Worm (Caenorhabditis elegans): ENCODE data around the gene C06E1.9.

The C06E1.9 gene

ce11 chrIII:8609683-8610082 is at the start of gene C06E1.9:
C06E1.9 (minus strand) TSS chrIII:8609783.
- TF ChIP-seq ceh-24 (tag; optimal IDR thresholded peaks at IDR 0.05) (no peak), ceh-2 (tag; optimal IDR thresholded peaks at IDR 0.05) (no peak), eyg-1 (tag; optimal IDR thresholded peaks at IDR 0.05) (no peak), lim-6 (tag; optimal IDR thresholded peaks at IDR 0.05) (no peak), ceh-9 (tag; optimal IDR thresholded peaks at IDR 0.05) (no peak), fkh-6 (tag; optimal IDR thresholded peaks at IDR 0.05) (no peak), ztf-16 (tag; optimal IDR thresholded peaks at IDR 0.05) (no peak), F13H6.1 (tag; optimal IDR thresholded peaks at IDR 0.05) (no peak), T23F11.4 (GFP tag; optimal IDR thresholded peaks at IDR 0.05) (no peak), pha-2 (tag; optimal IDR thresholded peaks at IDR 0.05) (no peak), pax-1 (tag; optimal IDR thresholded peaks at IDR 0.05) (no peak), gmeb-2 (tag; optimal IDR thresholded peaks at IDR 0.05) (no peak), elt-2 (tag; optimal IDR thresholded peaks at IDR 0.05) (no peak), syd-9 (tag; optimal IDR thresholded peaks at IDR 0.05) (no peak)

DNA sequence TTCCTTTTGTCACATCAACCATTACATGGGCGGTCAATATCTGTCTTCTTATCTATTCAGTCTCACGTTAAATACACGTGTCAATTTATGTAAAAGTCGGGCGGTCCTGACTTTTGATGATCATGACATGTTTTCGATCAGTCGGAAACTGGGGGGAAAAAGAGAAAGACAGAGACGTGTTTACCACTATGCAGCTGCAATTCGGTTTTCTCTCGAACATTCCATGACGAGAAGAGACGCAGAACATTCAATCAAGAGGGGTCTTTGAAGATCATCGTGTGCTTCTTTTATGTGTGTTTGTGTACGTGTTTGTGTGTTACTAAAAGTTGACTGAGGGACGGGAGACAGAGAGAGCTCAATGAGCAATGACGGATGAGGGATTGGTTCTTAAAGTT is 48.8 kb upstream of the C06E1.9 start:
- TF ChIP-seq sox-4 (tag; optimal IDR thresholded peaks at IDR 0.05): no peak
- TF ChIP-seq ztf-16 (tag; optimal IDR thresholded peaks at IDR 0.05): peak; percentile 10
- no peak for TF ChIP-seq C08G9.2 (tag; optimal IDR thresholded peaks at IDR 0.05)
- no peak for TF ChIP-seq pax-1 (tag; optimal IDR thresholded peaks at IDR 0.05)
- no peak for TF ChIP-seq pros-1 (tag; optimal IDR thresholded peaks at IDR 0.05)
- TF ChIP-seq eyg-1 (tag; optimal IDR thresholded peaks at IDR 0.05): no peak
- TF ChIP-seq hlh-8 (tag; optimal IDR thresholded peaks at IDR 0.05): peak; percentile 33
- TF ChIP-seq pat-9 (tag; optimal IDR thresholded peaks at IDR 0.05): no peak
- TF ChIP-seq gmeb-2 (tag; optimal IDR thresholded peaks at IDR 0.05): no peak
- TF ChIP-seq elt-4 (tag; optimal IDR thresholded peaks at IDR 0.05): no peak
- TF ChIP-seq K09A11.1 (tag; optimal IDR thresholded peaks at IDR 0.05; ENCODE audit: insufficient read depth): peak; percentile 20
- no peak for TF ChIP-seq hlh-13 (GFP tag; optimal IDR thresholded peaks at IDR 0.05)
- TF ChIP-seq sox-2 (GFP tag; IDR thresholded peaks at IDR 0.05): no peak
- TF ChIP-seq pag-3 (tag; optimal IDR thresholded peaks at IDR 0.05; ENCODE audit: borderline replicate concordance): no peak
- peak; percentile 78 for TF ChIP-seq tbx-2 (tag; optimal IDR thresholded peaks at IDR 0.05)
- no peak for TF ChIP-seq ceh-24 (tag; optimal IDR thresholded peaks at IDR 0.05)
- no peak for TF ChIP-seq ceh-2 (tag; optimal IDR thresholded peaks at IDR 0.05)
- no peak for TF ChIP-seq ama-1 (optimal IDR thresholded peaks at IDR 0.05)
- TF ChIP-seq nhr-232 (tag; optimal IDR thresholded peaks at IDR 0.05): no peak
- TF ChIP-seq pqm-1 (tag; optimal IDR thresholded peaks at IDR 0.05): peak; percentile 80
- TF ChIP-seq mec-3 (tag; optimal IDR thresholded peaks at IDR 0.05; ENCODE audit: borderline replicate concordance): no peak
- TF ChIP-seq nfya-1 (tag; optimal IDR thresholded peaks at IDR 0.05): peak; percentile 58
- TF ChIP-seq ceh-45 (GFP tag; IDR thresholded peaks at IDR 0.05): no peak
- TF ChIP-seq unc-86 (tag; optimal IDR thresholded peaks at IDR 0.05): no peak
- no peak for TF ChIP-seq nhr-11 (tag; optimal IDR thresholded peaks at IDR 0.05)
- no peak for TF ChIP-seq ceh-34 (tag; optimal IDR thresholded peaks at IDR 0.05)
- no peak for TF ChIP-seq ceh-9 (tag; optimal IDR thresholded peaks at IDR 0.05)
- TF ChIP-seq pha-2 (tag; optimal IDR thresholded peaks at IDR 0.05): no peak
- TF ChIP-seq ceh-48 (tag; optimal IDR thresholded peaks at IDR 0.05): no peak
- TF ChIP-seq F13H6.1 (tag; optimal IDR thresholded peaks at IDR 0.05): peak; percentile 72
- no peak for TF ChIP-seq ets-4 (tag; optimal IDR thresholded peaks at IDR 0.05)
- TF ChIP-seq fkh-10 (GFP tag; optimal IDR thresholded peaks at IDR 0.05): no peak
- no peak for TF ChIP-seq Y22D7AL.16 (tag; optimal IDR thresholded peaks at IDR 0.05)
- TF ChIP-seq hlh-30 (tag; optimal IDR thresholded peaks at IDR 0.05; ENCODE audit: insufficient read depth): peak; percentile 33
- no peak for TF ChIP-seq K02D7.2 (tag; optimal IDR thresholded peaks at IDR 0.05)
- no peak for TF ChIP-seq C38D4.7 (GFP tag; optimal IDR thresholded peaks at IDR 0.05)
- no peak for TF ChIP-seq ceh-30 (tag; optimal IDR thresholded peaks at IDR 0.05)
- TF ChIP-seq zip-5 (tag; optimal IDR thresholded peaks at IDR 0.05): no peak
- TF ChIP-seq syd-9 (tag; optimal IDR thresholded peaks at IDR 0.05): no peak
- TF ChIP-seq rnt-1 (tag; optimal IDR thresholded peaks at IDR 0.05): peak; percentile 71
- no peak for TF ChIP-seq lin-11 (tag; optimal IDR thresholded peaks at IDR 0.05)
- TF ChIP-seq unc-55 (GFP tag; optimal IDR thresholded peaks at IDR 0.05): peak; percentile 94
- TF ChIP-seq ceh-22 (tag; optimal IDR thresholded peaks at IDR 0.05): no peak
- TF ChIP-seq unc-42 (tag; optimal IDR thresholded peaks at IDR 0.05): no peak
- peak; percentile 96 for TF ChIP-seq ceh-18 (tag; optimal IDR thresholded peaks at IDR 0.05)
- TF ChIP-seq ceh-6 (GFP tag; optimal IDR thresholded peaks at IDR 0.05): no peak
- no peak for TF ChIP-seq ahr-1 (tag; optimal IDR thresholded peaks at IDR 0.05)

All from whole organism, late embryonic.